Fruit fly (Drosophila melanogaster) whole organism, wandering third instar larva: ENCODE results near the gene CG42544.

Source experiments
- CrebA ChIP-seq: fragments of 200-800 bp; sonication (Bioruptor generic); optimal IDR thresholded peaks from 2 replicates; lab custom pipeline; 2016; ENCODE audit warnings: missing biosample characterization, mild to moderate bottlenecking, missing genetic modification characterization, borderline replicate concordance
- Dfd ChIP-seq: fragments of >200 bp; optimal IDR thresholded peaks from 2 replicates; lab custom pipeline; 2017; ENCODE audit warnings: missing biosample characterization, missing genetic modification characterization
- br ChIP-seq: fragments of 200-800 bp; sonication (Bioruptor generic); optimal IDR thresholded peaks from 2 replicates; lab custom pipeline; 2016; ENCODE audit warnings: missing biosample characterization, missing genetic modification characterization

CG42544 gene

DNA sequence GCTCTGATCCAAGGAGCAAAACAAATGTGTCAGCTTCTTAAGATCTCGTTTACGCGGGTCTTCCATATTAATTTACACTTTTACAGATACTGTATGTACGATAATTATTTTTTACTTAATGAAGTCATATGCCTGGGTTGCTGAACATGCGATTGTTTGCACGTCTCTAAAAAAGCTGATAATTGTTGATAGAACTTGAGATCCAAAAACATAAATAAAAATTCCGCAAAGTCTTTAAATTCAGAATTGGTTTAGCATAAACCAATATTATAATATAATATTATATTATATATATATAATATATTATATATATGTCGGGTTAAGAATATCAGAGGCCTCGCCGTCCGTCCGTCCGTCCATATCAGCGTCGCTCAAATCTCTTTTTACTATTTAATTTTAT, 45.1 kb downstream of the CG42544 start, which contains the start of gene CG43290:
Gene CG43290 (minus strand): TSS at position 101 of the 400 bp plus-strand sequence.
- TF ChIP-seq Dfd (GFP tag; lab: Kevin White, UChicago): no peak
- no peak for TF ChIP-seq br (GFP tag; lab: Kevin White, UChicago)
- no peak for TF ChIP-seq CrebA (GFP tag; lab: Kevin White, UChicago)
